Fruit fly (Drosophila melanogaster): Measurements from ENCODE around the gene Alg14.

- no peak for TF ChIP-seq CG11294 (GFP tag; IDR thresholded peaks at IDR 0.05)
- TF ChIP-seq Sox102F (GFP tag; optimal IDR thresholded peaks at IDR 0.05) = no peak
- no peak for TF ChIP-seq dsx (GFP tag; optimal IDR thresholded peaks at IDR 0.05; ENCODE audit: poor library complexity, severe bottlenecking)
These were observed 6.6 kb upstream of the Alg14 start for dm6 chrX:15465410-15465809.

All from whole organism, prepupa.